Fruit fly (Drosophila melanogaster): ENCODE results near the gene CG14277.
A peak's percentile ranks its signal among the peaks of the same experiment; 100 is the strongest.

CG14277 gene

dm6 chr2L:8242186-8242585 is at the start of gene CG14277:
CG14277 (plus strand) TSS chr2L:8242486.
- TF ChIP-seq Pif1A (GFP tag; optimal IDR thresholded peaks at IDR 0.05) (no peak), EcR (GFP tag; optimal IDR thresholded peaks at IDR 0.05) (no peak), Ets98B (GFP tag; IDR thresholded peaks at IDR 0.05) (no peak), CG15710 (tag; optimal IDR thresholded peaks at IDR 0.05) (no peak), gl (tag; optimal IDR thresholded peaks at IDR 0.05) (no peak), CG8301 (tag; optimal IDR thresholded peaks at IDR 0.05) (no peak), CG34367 (tag; optimal IDR thresholded peaks at IDR 0.05) (no peak), CG8159 (tag; optimal IDR thresholded peaks at IDR 0.05) (no peak), CG12605 (GFP tag; IDR thresholded peaks at IDR 0.05) (no peak), CG4496 (GFP tag; IDR thresholded peaks at IDR 0.05) (no peak), fd96Ca (GFP tag; IDR thresholded peaks at IDR 0.05) (no peak), CG32121 (GFP tag; IDR thresholded peaks at IDR 0.05) (no peak), CG9948 (tag; optimal IDR thresholded peaks at IDR 0.05) (no peak), CG14655 (GFP tag; optimal IDR thresholded peaks at IDR 0.05) (no peak), D1 (tag; optimal IDR thresholded peaks at IDR 0.05) (no peak), CG13204 (GFP tag; optimal IDR thresholded peaks at IDR 0.05) (no peak), Snoo (tag; optimal IDR thresholded peaks at IDR 0.05) (no peak), rn (GFP tag; IDR thresholded peaks at IDR 0.05) (no peak), Pif1B (GFP tag; optimal IDR thresholded peaks at IDR 0.05) (no peak), CG10348 (GFP tag; IDR thresholded peaks at IDR 0.05) (no peak)

dm6 chr2L:8195722-8196323 is 46.5 kb upstream of the CG14277 start:
- TF ChIP-seq CG14655 (GFP tag; optimal IDR thresholded peaks at IDR 0.05) (no peak), CG34367 (tag; optimal IDR thresholded peaks at IDR 0.05) (no peak), fd96Ca (GFP tag; IDR thresholded peaks at IDR 0.05) (no peak), CG17806 (tag; optimal IDR thresholded peaks at IDR 0.05) (no peak), CG10348 (GFP tag; IDR thresholded peaks at IDR 0.05) (no peak), Snoo (tag; optimal IDR thresholded peaks at IDR 0.05) (no peak), CG15710 (tag; optimal IDR thresholded peaks at IDR 0.05) (no peak), CG4496 (GFP tag; IDR thresholded peaks at IDR 0.05) (no peak), CG8159 (tag; optimal IDR thresholded peaks at IDR 0.05) (no peak), EcR (GFP tag; optimal IDR thresholded peaks at IDR 0.05) (no peak), CG32121 (GFP tag; IDR thresholded peaks at IDR 0.05) (no peak), CG13204 (GFP tag; optimal IDR thresholded peaks at IDR 0.05) (no peak)

dm6 chr2L:8196757-8197530 is 45.3 kb upstream of the CG14277 start, which contains the start of the genes CG8475 and CG8460:
CG8475 (minus strand) TSS chr2L:8196918.
CG8460 (plus strand) TSS chr2L:8197193.
- TF ChIP-seq CG8301 (tag; optimal IDR thresholded peaks at IDR 0.05) (no peak), CG17806 (tag; optimal IDR thresholded peaks at IDR 0.05) (no peak), CG4496 (GFP tag; IDR thresholded peaks at IDR 0.05) (no peak)

- TF ChIP-seq EcR (GFP tag; optimal IDR thresholded peaks at IDR 0.05) (no peak), CG14655 (GFP tag; optimal IDR thresholded peaks at IDR 0.05) (no peak), CG34367 (tag; optimal IDR thresholded peaks at IDR 0.05) (no peak), CG15710 (tag; optimal IDR thresholded peaks at IDR 0.05) (no peak), Pif1B (GFP tag; optimal IDR thresholded peaks at IDR 0.05) (no peak), CG8301 (tag; optimal IDR thresholded peaks at IDR 0.05) (no peak), CG32121 (GFP tag; IDR thresholded peaks at IDR 0.05) (no peak), fd96Ca (GFP tag; IDR thresholded peaks at IDR 0.05) (no peak), CG17806 (tag; optimal IDR thresholded peaks at IDR 0.05) (no peak), CG9948 (tag; optimal IDR thresholded peaks at IDR 0.05) (no peak), CG10348 (GFP tag; IDR thresholded peaks at IDR 0.05) (no peak), CG4496 (GFP tag; IDR thresholded peaks at IDR 0.05) (no peak), gl (tag; optimal IDR thresholded peaks at IDR 0.05) (no peak), CG8159 (tag; optimal IDR thresholded peaks at IDR 0.05) (no peak), rn (GFP tag; IDR thresholded peaks at IDR 0.05) (no peak)
Observed at dm6 chr2L:8198757-8199156, 43.5 kb upstream of the CG14277 start, which contains the start of gene PGAP5. PGAP5 (plus strand) TSS chr2L:8198882.

- no peak for TF ChIP-seq CG8159 (tag; optimal IDR thresholded peaks at IDR 0.05)
- TF ChIP-seq CG8301 (tag; optimal IDR thresholded peaks at IDR 0.05), result no peak
- no peak for TF ChIP-seq EcR (GFP tag; optimal IDR thresholded peaks at IDR 0.05)
- no peak for TF ChIP-seq CG34367 (tag; optimal IDR thresholded peaks at IDR 0.05)
- TF ChIP-seq CG13204 (GFP tag; optimal IDR thresholded peaks at IDR 0.05), result no peak
- TF ChIP-seq Ets98B (GFP tag; IDR thresholded peaks at IDR 0.05), result no peak; the same call in 1 of the 2 replicates
- TF ChIP-seq Pif1A (GFP tag; optimal IDR thresholded peaks at IDR 0.05), result no peak
- 0 out of 2 replicates have a peak, but pooled peaks have one; percentile 30 for TF ChIP-seq CG12605 (GFP tag; IDR thresholded peaks at IDR 0.05)
- peak; percentile 21 for TF ChIP-seq gl (tag; optimal IDR thresholded peaks at IDR 0.05)
- no peak for TF ChIP-seq CG32121 (GFP tag; IDR thresholded peaks at IDR 0.05)
- TF ChIP-seq CG15710 (tag; optimal IDR thresholded peaks at IDR 0.05), result no peak
- TF ChIP-seq rn (GFP tag; IDR thresholded peaks at IDR 0.05), result no peak
- no peak for TF ChIP-seq Snoo (tag; optimal IDR thresholded peaks at IDR 0.05)
- no peak for TF ChIP-seq CG14655 (GFP tag; optimal IDR thresholded peaks at IDR 0.05)
- 0 out of 3 replicates have a peak, but pooled peaks have one; percentile 36 for TF ChIP-seq CG4496 (GFP tag; IDR thresholded peaks at IDR 0.05)
- TF ChIP-seq fd96Ca (GFP tag; IDR thresholded peaks at IDR 0.05), result no peak
- TF ChIP-seq CG9948 (tag; optimal IDR thresholded peaks at IDR 0.05), result no peak
- TF ChIP-seq CG10348 (GFP tag; IDR thresholded peaks at IDR 0.05), result no peak
- no peak for TF ChIP-seq Pif1B (GFP tag; optimal IDR thresholded peaks at IDR 0.05)
- no peak for TF ChIP-seq D1 (tag; optimal IDR thresholded peaks at IDR 0.05)
- TF ChIP-seq CG17806 (tag; optimal IDR thresholded peaks at IDR 0.05), result no peak
Observed at dm6 chr2L:8202569-8202968, 39.7 kb upstream of the CG14277 start.
